Fruit fly (Drosophila melanogaster) whole organism, pupa: Measurements from ENCODE around the gene CG12817.

Source experiments
- CG10348 ChIP-seq: fragments of 200-800 bp; sonication (Bioruptor generic); IDR thresholded peaks from 2 replicates; pipeline ENCODE4 v1.3.6; 2022; ENCODE audit warnings: missing biosample characterization, missing genetic modification characterization
- CG12605 ChIP-seq: fragments of 200-800 bp; sonication (Bioruptor generic); IDR thresholded peaks from 2 replicates; pipeline ENCODE4 v1.3.6; 2022; ENCODE audit warnings: missing biosample characterization, missing genetic modification characterization
- CG13204 ChIP-seq: fragments of 200-800 bp; sonication (Bioruptor generic); optimal IDR thresholded peaks from 2 replicates; lab custom pipeline; 2018; ENCODE audit warnings: missing biosample characterization, mild to moderate bottlenecking, missing genetic modification characterization, moderate library complexity
- CG14655 ChIP-seq: fragments of 200-800 bp; sonication (Bioruptor generic); optimal IDR thresholded peaks from 3 replicates; lab custom pipeline; 2017; ENCODE audit warnings: mild to moderate bottlenecking, missing biosample characterization, missing genetic modification reagents, missing genetic modification characterization
- CG15710 ChIP-seq: fragments of 200-800 bp; sonication (Bioruptor generic); optimal IDR thresholded peaks from 2 replicates; lab custom pipeline; 2018; ENCODE audit warnings: missing biosample characterization, mild to moderate bottlenecking, missing genetic modification characterization, moderate library complexity
- CG17806 ChIP-seq: fragments of 200-800 bp; sonication (Bioruptor generic); optimal IDR thresholded peaks from 2 replicates; lab custom pipeline; 2018; ENCODE audit warnings: missing biosample characterization, mild to moderate bottlenecking, missing genetic modification characterization, moderate library complexity
- CG32121 ChIP-seq: fragments of 200-800 bp; sonication (Bioruptor generic); IDR thresholded peaks from 2 replicates; pipeline ENCODE4 v1.3.6; 2022; ENCODE audit warnings: missing biosample characterization, missing genetic modification characterization
- CG34367 ChIP-seq: fragments of 200-800 bp; sonication (Bioruptor generic); optimal IDR thresholded peaks from 2 replicates; lab custom pipeline; 2018; ENCODE audit warnings: missing biosample characterization, mild to moderate bottlenecking, missing genetic modification characterization
- CG4496 ChIP-seq: fragments of 200-800 bp; sonication (Bioruptor generic); IDR thresholded peaks from 3 replicates; pipeline ENCODE4 v1.3.6; 2022; ENCODE audit warnings: missing biosample characterization, missing genetic modification characterization
- CG8159 ChIP-seq: fragments of 200-800 bp; sonication (Bioruptor generic); optimal IDR thresholded peaks from 3 replicates; lab custom pipeline; 2018; ENCODE audit warnings: missing biosample characterization, mild to moderate bottlenecking, missing genetic modification characterization, moderate library complexity
- CG8301 ChIP-seq: fragments of 200-800 bp; sonication (Bioruptor generic); optimal IDR thresholded peaks from 2 replicates; lab custom pipeline; 2018; ENCODE audit warnings: missing biosample characterization, mild to moderate bottlenecking, missing genetic modification characterization
- CG9948 ChIP-seq: fragments of 200-800 bp; sonication (Bioruptor generic); optimal IDR thresholded peaks from 2 replicates; lab custom pipeline; 2018; ENCODE audit warnings: missing biosample characterization, mild to moderate bottlenecking, missing genetic modification characterization, moderate library complexity
- D1 ChIP-seq: fragments of 200-800 bp; sonication (Bioruptor generic); optimal IDR thresholded peaks from 2 replicates; lab custom pipeline; 2018; ENCODE audit warnings: missing biosample characterization, mild to moderate bottlenecking, missing genetic modification characterization, moderate library complexity
- EcR ChIP-seq: fragments of 200-800 bp; sonication (Bioruptor generic); optimal IDR thresholded peaks from 3 replicates; lab custom pipeline; 2019; ENCODE audit warnings: missing biosample characterization, missing genetic modification characterization, mild to moderate bottlenecking, moderate library complexity, missing genetic modification reagents
- Ets98B ChIP-seq: fragments of 200-800 bp; sonication (Bioruptor generic); IDR thresholded peaks from 2 replicates; pipeline ENCODE4 v1.3.6; 2022; ENCODE audit warnings: missing biosample characterization, missing genetic modification characterization
- Pif1A ChIP-seq: fragments of 200-800 bp; sonication (Bioruptor generic); optimal IDR thresholded peaks from 3 replicates; lab custom pipeline; 2016; ENCODE audit warnings: missing biosample characterization, missing genetic modification characterization
- Pif1B ChIP-seq: fragments of 200-800 bp; sonication (Bioruptor generic); optimal IDR thresholded peaks from 3 replicates; lab custom pipeline; 2016; ENCODE audit warnings: missing biosample characterization, missing genetic modification characterization
- Snoo ChIP-seq: fragments of 200-800 bp; sonication (Bioruptor generic); optimal IDR thresholded peaks from 3 replicates; lab custom pipeline; 2017; ENCODE audit warnings: missing biosample characterization, mild to moderate bottlenecking, missing genetic modification characterization, inconsistent platforms
- fd96Ca ChIP-seq: fragments of 200-800 bp; sonication (Bioruptor generic); IDR thresholded peaks from 3 replicates; pipeline ENCODE4 v1.3.6; 2022; ENCODE audit warnings: missing biosample characterization, missing genetic modification characterization
- gl ChIP-seq: fragments of 200-800 bp; sonication (Bioruptor generic); optimal IDR thresholded peaks from 2 replicates; lab custom pipeline; 2018; ENCODE audit warnings: missing biosample characterization, mild to moderate bottlenecking, missing genetic modification characterization
- rn ChIP-seq: fragments of 200-800 bp; sonication (Bioruptor generic); IDR thresholded peaks from 2 replicates; pipeline ENCODE4 v1.3.6; 2022; ENCODE audit warnings: missing biosample characterization, missing genetic modification characterization

CG12817 gene

DNA sequence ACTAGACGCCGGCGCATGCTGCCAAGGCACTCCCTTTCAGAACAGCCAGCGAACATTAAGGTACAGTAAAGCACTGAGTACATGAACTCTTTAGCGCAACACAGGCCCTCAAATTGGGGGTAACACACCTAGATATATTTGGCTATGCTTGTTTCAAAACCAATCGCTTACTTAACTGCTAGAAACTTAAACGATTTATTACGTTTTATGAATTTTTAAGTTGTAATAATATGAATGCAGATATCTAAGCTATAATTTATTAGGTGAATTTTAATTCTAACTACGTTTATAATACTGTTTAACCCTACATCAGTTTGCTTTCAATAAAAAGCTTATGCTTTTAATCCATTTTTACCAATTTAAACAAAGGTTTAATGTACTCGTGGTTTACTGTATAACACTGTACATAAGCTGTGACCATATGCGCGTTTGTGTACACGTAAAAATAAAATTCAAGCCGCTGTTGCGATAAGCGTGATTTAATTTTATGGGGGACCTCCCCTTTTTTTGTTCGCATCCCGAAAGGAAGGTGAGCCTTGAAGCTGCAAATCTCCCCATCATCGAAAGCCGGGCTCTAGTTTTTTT is 47.5 kb downstream of the CG12817 start:
- TF ChIP-seq CG13204 (peak; percentile 1), CG8301 (tag; lab: Kevin White, UChicago) (peak; percentile 8), Pif1A (GFP tag; lab: Kevin White, UChicago) (peak; percentile 32), CG17806 (tag; lab: Kevin White, UChicago) (peak; percentile 46), fd96Ca (GFP tag; lab: Robert Waterston, UW) (no peak), Snoo (tag; lab: Kevin White, UChicago) (no peak), CG14655 (GFP tag; lab: Kevin White, UChicago) (peak; percentile 53), Ets98B (GFP tag; lab: Robert Waterston, UW) (no peak), rn (GFP tag; lab: Robert Waterston, UW) (no peak), CG9948 (tag; lab: Kevin White, UChicago) (peak; percentile 46), CG32121 (GFP tag; lab: Robert Waterston, UW) (no peak), CG10348 (no peak), D1 (tag; lab: Kevin White, UChicago) (no peak), EcR (no peak), CG12605 (GFP tag; lab: Robert Waterston, UW) (no peak), CG15710 (peak; percentile 65), CG4496 (no peak), CG34367 (tag; lab: Kevin White, UChicago) (peak; percentile 44), gl (tag; lab: Kevin White, UChicago) (no peak), CG8159 (tag; lab: Kevin White, UChicago) (peak; percentile 79), Pif1B (peak; percentile 28)
